Fruit fly (Drosophila melanogaster): ENCODE data around the gene CG5418.

CG5418 gene

DNA sequence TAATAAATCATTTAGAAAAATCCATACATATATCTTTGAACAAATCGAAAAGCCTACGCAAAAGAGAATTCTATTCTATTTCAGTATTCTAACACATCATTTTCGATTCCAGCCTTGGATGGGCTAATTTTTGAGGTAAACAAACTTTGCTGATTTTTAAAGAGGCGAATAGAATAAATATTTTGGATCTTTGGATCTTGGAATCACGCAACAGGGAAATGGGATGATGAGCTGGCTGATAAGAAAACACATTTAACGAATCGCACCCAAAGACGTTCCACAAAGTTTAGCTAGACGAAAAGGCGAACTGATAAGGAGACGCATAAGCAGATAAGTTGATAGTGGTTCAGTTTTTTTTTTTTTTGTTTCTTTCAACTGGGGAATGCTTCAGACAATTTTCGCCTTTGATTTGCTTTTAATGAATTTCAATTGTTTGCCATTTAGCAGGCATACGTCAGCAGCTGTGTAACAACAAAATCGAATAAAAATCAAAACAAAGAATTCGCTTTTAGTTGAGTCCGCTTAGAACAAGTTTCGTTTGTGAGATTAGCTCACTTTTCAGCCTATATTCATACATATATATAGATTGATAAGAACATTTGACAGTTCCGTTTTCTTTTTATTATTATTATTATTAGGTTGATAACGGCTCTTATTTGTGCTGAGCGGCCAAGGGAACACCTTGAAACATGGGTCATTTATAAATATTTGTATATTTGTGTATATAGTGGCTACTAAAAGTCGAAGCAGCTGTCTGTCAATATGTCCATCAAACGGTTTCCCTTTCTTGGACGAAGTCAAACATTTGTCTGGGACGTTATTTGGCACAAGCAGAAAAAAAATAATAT lies 12.3 kb upstream of the CG5418 start (continued):
- TF ChIP-seq Asciz (GFP tag; optimal IDR thresholded peaks at IDR 0.05): peak; percentile 51
- no peak for TF ChIP-seq CG7928 (GFP tag; optimal IDR thresholded peaks at IDR 0.05)
- TF ChIP-seq hbn (GFP tag; IDR thresholded peaks at IDR 0.05; ENCODE audit: partially characterized antibody): no peak
- TF ChIP-seq CG16863 (GFP tag; optimal IDR thresholded peaks at IDR 0.05): no peak
- TF ChIP-seq nom (GFP tag; optimal IDR thresholded peaks at IDR 0.05): no peak
- TF ChIP-seq hkb (optimal IDR thresholded peaks at IDR 0.05): no peak
- no peak for TF ChIP-seq hkb (GFP tag; IDR thresholded peaks at IDR 0.05)
- TF ChIP-seq CG34376 (GFP tag; optimal IDR thresholded peaks at IDR 0.05): peak; percentile 78
- no peak for TF ChIP-seq slbo (GFP tag; IDR thresholded peaks at IDR 0.05)
- no peak for TF ChIP-seq E2f2 (GFP tag; IDR thresholded peaks at IDR 0.05)
- no peak for TF ChIP-seq Nf-YB (GFP tag; optimal IDR thresholded peaks at IDR 0.05)
- peak; percentile 27 for TF ChIP-seq CG18476 (GFP tag; optimal IDR thresholded peaks at IDR 0.05)
- TF ChIP-seq CG3995 (GFP tag; optimal IDR thresholded peaks at IDR 0.05): no peak
- TF ChIP-seq CG14441 (GFP tag; IDR thresholded peaks at IDR 0.05): no peak
- TF ChIP-seq CG12299 (tag; optimal IDR thresholded peaks at IDR 0.05): peak; percentile 10
- no peak for TF ChIP-seq ttk (GFP tag; IDR thresholded peaks at IDR 0.05)
- TF ChIP-seq Atf3 (GFP tag; optimal IDR thresholded peaks at IDR 0.05): no peak
- TF ChIP-seq Six4 (GFP tag; optimal IDR thresholded peaks at IDR 0.05): no peak
- peak; percentile 39 for TF ChIP-seq CG4707 (GFP tag; optimal IDR thresholded peaks at IDR 0.05)
- no peak for TF ChIP-seq dmrt99B (tag; optimal IDR thresholded peaks at IDR 0.05)
- no peak for TF ChIP-seq CG4282 (GFP tag; optimal IDR thresholded peaks at IDR 0.05)
- TF ChIP-seq CG11093 (GFP tag; IDR thresholded peaks at IDR 0.05): no peak
- TF ChIP-seq Lim3 (GFP tag; IDR thresholded peaks at IDR 0.05): no peak
- TF ChIP-seq danr (GFP tag; IDR thresholded peaks at IDR 0.05): no peak
- no peak for TF ChIP-seq sc (optimal IDR thresholded peaks at IDR 0.05)
- peak; percentile 57 for TF ChIP-seq sc (GFP tag; optimal IDR thresholded peaks at IDR 0.05)
- TF ChIP-seq CG8478 (optimal IDR thresholded peaks at IDR 0.05): no peak
- TF ChIP-seq H2.0 (GFP tag; IDR thresholded peaks at IDR 0.05): no peak
- TF ChIP-seq ash1 (GFP tag; optimal IDR thresholded peaks at IDR 0.05): no peak
- no peak for TF ChIP-seq CG11723 (GFP tag; optimal IDR thresholded peaks at IDR 0.05)
- TF ChIP-seq zfh2 (GFP tag; optimal IDR thresholded peaks at IDR 0.05): no peak
- no peak for TF ChIP-seq crp (GFP tag; optimal IDR thresholded peaks at IDR 0.05)
- no peak for TF ChIP-seq sob (GFP tag; IDR thresholded peaks at IDR 0.05)
- TF ChIP-seq CG11247 (GFP tag; IDR thresholded peaks at IDR 0.05): no peak
- TF ChIP-seq ato (GFP tag; IDR thresholded peaks at IDR 0.05; ENCODE audit: partially characterized antibody): no peak
- no peak for TF ChIP-seq wdn (GFP tag; IDR thresholded peaks at IDR 0.05)
- TF ChIP-seq ems (GFP tag; optimal IDR thresholded peaks at IDR 0.05): no peak
- TF ChIP-seq Hey (tag; optimal IDR thresholded peaks at IDR 0.05): no peak
- TF ChIP-seq CG4730 (GFP tag; IDR thresholded peaks at IDR 0.05): no peak
- peak; percentile 23 for TF ChIP-seq HHEX (GFP tag; optimal IDR thresholded peaks at IDR 0.05)
- TF ChIP-seq sqz (GFP tag; optimal IDR thresholded peaks at IDR 0.05): no peak
- TF ChIP-seq ranshi (GFP tag; IDR thresholded peaks at IDR 0.05): no peak
- TF ChIP-seq Ets97D (GFP tag; optimal IDR thresholded peaks at IDR 0.05): no peak
- peak in 1 of 3 experiments; percentile 23 for TF ChIP-seq lola (GFP tag; optimal IDR thresholded peaks at IDR 0.05)
- TF ChIP-seq CG17359 (tag; optimal IDR thresholded peaks at IDR 0.05): peak; percentile 34
- TF ChIP-seq Chrac-16 (GFP tag; optimal IDR thresholded peaks at IDR 0.05): no peak
- TF ChIP-seq CG42726 (GFP tag; IDR thresholded peaks at IDR 0.05; ENCODE audit: partially characterized antibody): no peak
- peak; percentile 44 for TF ChIP-seq CG10543 (GFP tag; optimal IDR thresholded peaks at IDR 0.05)
- no peak for TF ChIP-seq jumu (GFP tag; optimal IDR thresholded peaks at IDR 0.05)
- TF ChIP-seq CG33213 (GFP tag; optimal IDR thresholded peaks at IDR 0.05): no peak
